Fruit fly (Drosophila melanogaster) whole organism, prepupa: ENCODE data around the gene CG11555.

Source experiments
- CG11294 ChIP-seq: fragments of 200-800 bp; sonication (Bioruptor generic); IDR thresholded peaks from 2 replicates; pipeline ENCODE4 v1.3.6; 2022; ENCODE audit warnings: missing biosample characterization, missing genetic modification characterization
- CG11762 ChIP-seq: fragments of 200-800 bp; sonication (Bioruptor generic); optimal IDR thresholded peaks from 3 replicates; lab custom pipeline; 2016; ENCODE audit warnings: missing biosample characterization, missing genetic modification characterization; ENCODE audit not compliant: insufficient read depth
- CG34406 ChIP-seq: fragments of 200-800 bp; sonication (Bioruptor generic); optimal IDR thresholded peaks from 3 replicates; lab custom pipeline; 2016; ENCODE audit warnings: missing biosample characterization, missing genetic modification characterization
- CG6792 ChIP-seq: fragments of 200-800 bp; sonication (Bioruptor generic); optimal IDR thresholded peaks from 3 replicates; lab custom pipeline; 2016; ENCODE audit warnings: missing biosample characterization, missing genetic modification characterization
- CG7368 ChIP-seq: fragments of 200-800 bp; sonication (Bioruptor generic); optimal IDR thresholded peaks from 3 replicates; lab custom pipeline; 2016; ENCODE audit warnings: missing biosample characterization, missing genetic modification characterization
- Ets21C ChIP-seq: fragments of 200-800 bp; sonication (Bioruptor generic); optimal IDR thresholded peaks from 3 replicates; lab custom pipeline; 2016; ENCODE audit warnings: missing biosample characterization, missing genetic modification characterization
- Gug ChIP-seq: fragments of 200-800 bp; sonication (Bioruptor generic); IDR thresholded peaks from 2 replicates; pipeline ENCODE4 v1.3.6; 2022; ENCODE audit warnings: missing biosample characterization, missing genetic modification characterization
- OdsH ChIP-seq: fragments of 200-800 bp; sonication (Bioruptor generic); optimal IDR thresholded peaks from 3 replicates; lab custom pipeline; 2016; ENCODE audit warnings: missing biosample characterization, missing genetic modification characterization
- cyc ChIP-seq: fragments of 200-800 bp; sonication (Bioruptor generic); optimal IDR thresholded peaks from 3 replicates; lab custom pipeline; 2016; ENCODE audit warnings: missing biosample characterization, missing genetic modification characterization
- dsx ChIP-seq: fragments of 200-800 bp; optimal IDR thresholded peaks from 3 replicates; lab custom pipeline; 2019; ENCODE audit warnings: missing biosample characterization, mild to moderate bottlenecking, missing genetic modification characterization, moderate library complexity; ENCODE audit not compliant: poor library complexity, severe bottlenecking

- TF ChIP-seq OdsH (GFP tag; lab: Kevin White, UChicago): no peak
- TF ChIP-seq CG6792 (GFP tag; lab: Kevin White, UChicago): no peak
- TF ChIP-seq cyc (GFP tag; lab: Kevin White, UChicago): peak; percentile 31
- no peak for TF ChIP-seq CG11294 (GFP tag; lab: Robert Waterston, UW)
- no peak for TF ChIP-seq CG34406 (GFP tag; lab: Kevin White, UChicago)
- TF ChIP-seq CG11762 (GFP tag; lab: Kevin White, UChicago): peak; percentile 4
- TF ChIP-seq Gug: no peak
- no peak for TF ChIP-seq CG7368 (GFP tag; lab: Kevin White, UChicago)
- TF ChIP-seq dsx (GFP tag; lab: Kevin White, UChicago): peak; percentile 93
- no peak for TF ChIP-seq Ets21C (GFP tag; lab: Kevin White, UChicago)
Observed at dm6 chr2L:283071-283482, 9.4 kb downstream of the CG11555 start, which contains the start of gene CG11601.
